Worm (Caenorhabditis elegans) whole organism, late embryonic: ENCODE results near the gene H06I04.3.

ENCODE experiments used
- F13H6.1 ChIP-seq: sonication (generic microtip); optimal IDR thresholded peaks from 2 replicates; lab custom pipeline; 2016; ENCODE audit warnings: missing genetic modification characterization, missing compliant biosample characterization
- T23F11.4 ChIP-seq: fragments of 200-800 bp; sonication (Bioruptor generic); optimal IDR thresholded peaks from 2 replicates; lab custom pipeline; 2018; ENCODE audit warnings: mild to moderate bottlenecking, missing genetic modification characterization, missing compliant biosample characterization
- ahr-1 ChIP-seq: sonication (generic microtip); optimal IDR thresholded peaks from 2 replicates; lab custom pipeline; 2016; ENCODE audit warnings: missing genetic modification characterization, missing compliant biosample characterization
- ceh-18 ChIP-seq: sonication (generic microtip); optimal IDR thresholded peaks from 2 replicates; lab custom pipeline; 2016; ENCODE audit warnings: missing genetic modification characterization, missing compliant biosample characterization
- ceh-19 ChIP-seq: fragments of 200-800 bp; sonication (Bioruptor generic); optimal IDR thresholded peaks from 2 replicates; lab custom pipeline; 2018; ENCODE audit warnings: mild to moderate bottlenecking, missing genetic modification characterization, missing compliant biosample characterization
- ceh-22 ChIP-seq: sonication (generic microtip); optimal IDR thresholded peaks from 2 replicates; lab custom pipeline; 2017; ENCODE audit warnings: missing biosample characterization, missing genetic modification characterization
- ceh-30 ChIP-seq: fragments of 150-350 bp; optimal IDR thresholded peaks from 2 replicates; lab custom pipeline; 2014; ENCODE audit warnings: missing biosample characterization, missing genetic modification characterization
- ceh-6 ChIP-seq: fragments of 200-800 bp; sonication (Bioruptor generic); optimal IDR thresholded peaks from 2 replicates; lab custom pipeline; 2018; ENCODE audit warnings: mild to moderate bottlenecking, missing genetic modification characterization, missing compliant biosample characterization
- elt-2 ChIP-seq: sonication (generic microtip); optimal IDR thresholded peaks from 2 replicates; lab custom pipeline; 2016; ENCODE audit warnings: missing genetic modification reagents, missing genetic modification characterization, missing compliant biosample characterization
- elt-4 ChIP-seq: sonication (generic microtip); optimal IDR thresholded peaks from 2 replicates; lab custom pipeline; 2016; ENCODE audit warnings: missing genetic modification characterization, missing compliant biosample characterization
- ets-4 ChIP-seq: sonication (generic microtip); optimal IDR thresholded peaks from 2 replicates; lab custom pipeline; 2016; ENCODE audit warnings: missing genetic modification characterization, missing compliant biosample characterization
- fax-1 ChIP-seq: sonication (generic microtip); optimal IDR thresholded peaks from 2 replicates; lab custom pipeline; 2016; ENCODE audit warnings: missing genotype, missing genetic modification characterization, missing compliant biosample characterization
- fkh-10 ChIP-seq: fragments of 150-350 bp; optimal IDR thresholded peaks from 2 replicates; lab custom pipeline; 2014; ENCODE audit warnings: missing biosample characterization, missing genetic modification reagents, missing genetic modification characterization
- fkh-6 ChIP-seq: sonication (generic microtip); optimal IDR thresholded peaks from 2 replicates; lab custom pipeline; 2016; ENCODE audit warnings: missing genetic modification characterization, missing compliant biosample characterization
- hlh-13 ChIP-seq: fragments of 200-800 bp; sonication (Bioruptor generic); optimal IDR thresholded peaks from 2 replicates; lab custom pipeline; 2018; ENCODE audit warnings: mild to moderate bottlenecking, missing genetic modification characterization, missing compliant biosample characterization
- hlh-15 ChIP-seq: sonication (generic microtip); optimal IDR thresholded peaks from 2 replicates; lab custom pipeline; 2016; ENCODE audit warnings: missing genetic modification characterization, missing compliant biosample characterization
- hlh-30 ChIP-seq: sonication (generic microtip); optimal IDR thresholded peaks from 2 replicates; lab custom pipeline; 2017; ENCODE audit warnings: antibody characterized with exemption, missing genetic modification characterization, missing compliant biosample characterization; ENCODE audit not compliant: insufficient read depth
- lim-6 ChIP-seq: sonication (generic microtip); optimal IDR thresholded peaks from 2 replicates; lab custom pipeline; 2016; ENCODE audit warnings: missing genetic modification characterization, missing compliant biosample characterization
- madf-2 ChIP-seq: sonication (generic microtip); optimal IDR thresholded peaks from 2 replicates; lab custom pipeline; 2017; ENCODE audit warnings: missing genetic modification characterization, missing compliant biosample characterization
- nfya-1 ChIP-seq: sonication (generic microtip); optimal IDR thresholded peaks from 2 replicates; lab custom pipeline; 2017; ENCODE audit warnings: missing genetic modification characterization, mild to moderate bottlenecking, missing compliant biosample characterization, antibody characterized with exemption, moderate library complexity
- nhr-232 ChIP-seq: sonication (generic microtip); optimal IDR thresholded peaks from 2 replicates; lab custom pipeline; 2016; ENCODE audit warnings: missing genetic modification characterization, missing compliant biosample characterization
- npax-4 ChIP-seq: sonication (generic microtip); optimal IDR thresholded peaks from 2 replicates; lab custom pipeline; 2016; ENCODE audit warnings: missing genetic modification characterization, missing compliant biosample characterization
- odd-2 ChIP-seq: sonication (generic microtip); optimal IDR thresholded peaks from 2 replicates; lab custom pipeline; 2017; ENCODE audit warnings: antibody characterized with exemption, mild to moderate bottlenecking, missing genetic modification characterization, missing compliant biosample characterization
- pat-9 ChIP-seq: fragments of 200-800 bp; sonication (Bioruptor generic); optimal IDR thresholded peaks from 2 replicates; lab custom pipeline; 2018; ENCODE audit warnings: mild to moderate bottlenecking, missing genetic modification characterization, moderate library complexity, missing compliant biosample characterization
- pax-1 ChIP-seq: fragments of 150-350 bp; optimal IDR thresholded peaks from 2 replicates; lab custom pipeline; 2014; ENCODE audit warnings: missing biosample characterization, missing genetic modification characterization
- pha-2 ChIP-seq: sonication (generic microtip); optimal IDR thresholded peaks from 2 replicates; lab custom pipeline; 2017; ENCODE audit warnings: mild to moderate bottlenecking, missing genetic modification characterization, missing compliant biosample characterization
- pqm-1 ChIP-seq: sonication (generic microtip); optimal IDR thresholded peaks from 2 replicates; lab custom pipeline; 2016; ENCODE audit warnings: missing genetic modification characterization, missing compliant biosample characterization
- pros-1 ChIP-seq: fragments of 150-350 bp; optimal IDR thresholded peaks from 2 replicates; lab custom pipeline; 2014; ENCODE audit warnings: missing biosample characterization, missing genetic modification reagents, missing genetic modification characterization
- ref-2 ChIP-seq: sonication (generic microtip); optimal IDR thresholded peaks from 2 replicates; lab custom pipeline; 2016; ENCODE audit warnings: missing genetic modification characterization, missing compliant biosample characterization
- sox-4 ChIP-seq: sonication (generic microtip); optimal IDR thresholded peaks from 2 replicates; lab custom pipeline; 2017; ENCODE audit warnings: mild to moderate bottlenecking, missing genetic modification characterization, inconsistent platforms, missing compliant biosample characterization
- tbx-2 ChIP-seq: sonication (generic microtip); optimal IDR thresholded peaks from 2 replicates; lab custom pipeline; 2016; ENCODE audit warnings: missing genetic modification characterization, missing compliant biosample characterization
- unc-3 ChIP-seq, 2 experiments: fragments of 200-800 bp in 1 of 2; sonication (Bioruptor generic) in 1 of 2; sonication (generic microtip) in 1 of 2; conservative IDR thresholded peaks in 1 of 2; optimal IDR thresholded peaks in 1 of 2; 2 replicates each; pipeline versions ENCODE4 v1.3.6 to Lab custom; 2016 to 2022; ENCODE audit warnings: missing compliant biosample characterization in 2 of 2, missing genetic modification characterization in 2 of 2, missing genetic modification reagents in 1 of 2
- unc-86 ChIP-seq: sonication (generic microtip); optimal IDR thresholded peaks from 2 replicates; lab custom pipeline; 2016; ENCODE audit warnings: missing genetic modification characterization, missing compliant biosample characterization
- zip-5 ChIP-seq: sonication (generic microtip); optimal IDR thresholded peaks from 2 replicates; lab custom pipeline; 2016; ENCODE audit warnings: missing genetic modification characterization, missing compliant biosample characterization

Gene H06I04.3

ce11 chrIII:3063084-3063483 is 7.2 kb upstream of the H06I04.3 start:
- no peak for TF ChIP-seq sox-4 (tag; lab: Kevin White, UChicago)
- TF ChIP-seq zip-5 (tag; lab: Kevin White, UChicago), result no peak
- no peak for TF ChIP-seq ref-2
- TF ChIP-seq pat-9 (tag; lab: Kevin White, UChicago), result no peak
- TF ChIP-seq pros-1 (tag; lab: Kevin White, UChicago), result no peak

DNA sequence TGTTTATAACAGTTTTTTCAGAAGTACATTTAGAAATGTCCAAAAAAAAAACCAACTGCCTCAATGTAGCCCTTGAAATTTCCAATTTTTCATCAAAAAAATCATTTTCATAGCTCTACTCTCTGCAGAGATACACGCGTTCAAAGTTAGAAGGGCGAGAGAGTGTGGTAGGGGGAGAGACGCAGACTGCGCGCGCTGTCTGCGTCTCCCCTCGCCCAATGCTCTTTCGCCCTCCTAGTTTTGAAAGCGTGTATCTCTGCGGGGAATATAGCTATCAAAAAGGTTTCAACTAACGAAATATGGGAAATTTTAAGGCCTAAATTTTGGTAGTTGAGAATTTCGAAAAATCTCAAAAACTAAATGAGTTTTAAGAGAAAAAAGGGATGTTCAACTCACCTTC is 6.8 kb upstream of the H06I04.3 start:
- no peak for TF ChIP-seq pha-2 (tag; lab: Kevin White, UChicago)
- no peak for TF ChIP-seq ceh-30 (tag; lab: Kevin White, UChicago)
- TF ChIP-seq npax-4 (tag; lab: Kevin White, UChicago), result no peak
- no peak for TF ChIP-seq lim-6 (tag; lab: Kevin White, UChicago)
- no peak for TF ChIP-seq ceh-6 (GFP tag; lab: Kevin White, UChicago)
- TF ChIP-seq fkh-10 (GFP tag; lab: Kevin White, UChicago), result no peak
- TF ChIP-seq ceh-19, result no peak
- TF ChIP-seq hlh-15 (tag; lab: Kevin White, UChicago), result no peak
- no peak for TF ChIP-seq ahr-1
- TF ChIP-seq fax-1 (tag; lab: Kevin White, UChicago), result no peak

- TF ChIP-seq pqm-1 (no peak), hlh-15 (tag; lab: Kevin White, UChicago) (no peak), pha-2 (tag; lab: Kevin White, UChicago) (no peak), fkh-6 (tag; lab: Kevin White, UChicago) (no peak), nhr-232 (tag; lab: Kevin White, UChicago) (no peak), ceh-22 (tag; lab: Kevin White, UChicago) (no peak), pax-1 (tag; lab: Kevin White, UChicago) (no peak), elt-4 (tag; lab: Kevin White, UChicago) (no peak), pros-1 (tag; lab: Kevin White, UChicago) (no peak), unc-3 (GFP tag; conservative IDR thresholded peaks at IDR 0.05; lab: Robert Waterston, UW) (no peak), unc-3 (tag; optimal IDR thresholded peaks at IDR 0.05; lab: Kevin White, UChicago) (no peak), hlh-30 (tag; lab: Kevin White, UChicago) (no peak), zip-5 (tag; lab: Kevin White, UChicago) (no peak)
These were observed 6.3 kb upstream of the H06I04.3 start, which contains the start of gene H06I04.6 for ce11 chrIII:3063999-3064398. TSS of gene H06I04.6 (minus strand) at chrIII:3064343.

ce11 chrIII:3064566-3064965 is 5.8 kb upstream of the H06I04.3 start:
- TF ChIP-seq madf-2 (tag; lab: Kevin White, UChicago) (no peak), odd-2 (tag; lab: Kevin White, UChicago) (no peak), ets-4 (no peak), npax-4 (tag; lab: Kevin White, UChicago) (no peak), pha-2 (tag; lab: Kevin White, UChicago) (no peak), elt-2 (tag; lab: Kevin White, UChicago) (no peak), nfya-1 (tag; lab: Kevin White, UChicago) (no peak), tbx-2 (tag; lab: Kevin White, UChicago) (no peak), fkh-10 (GFP tag; lab: Kevin White, UChicago) (no peak), F13H6.1 (tag; lab: Kevin White, UChicago) (no peak)

DNA sequence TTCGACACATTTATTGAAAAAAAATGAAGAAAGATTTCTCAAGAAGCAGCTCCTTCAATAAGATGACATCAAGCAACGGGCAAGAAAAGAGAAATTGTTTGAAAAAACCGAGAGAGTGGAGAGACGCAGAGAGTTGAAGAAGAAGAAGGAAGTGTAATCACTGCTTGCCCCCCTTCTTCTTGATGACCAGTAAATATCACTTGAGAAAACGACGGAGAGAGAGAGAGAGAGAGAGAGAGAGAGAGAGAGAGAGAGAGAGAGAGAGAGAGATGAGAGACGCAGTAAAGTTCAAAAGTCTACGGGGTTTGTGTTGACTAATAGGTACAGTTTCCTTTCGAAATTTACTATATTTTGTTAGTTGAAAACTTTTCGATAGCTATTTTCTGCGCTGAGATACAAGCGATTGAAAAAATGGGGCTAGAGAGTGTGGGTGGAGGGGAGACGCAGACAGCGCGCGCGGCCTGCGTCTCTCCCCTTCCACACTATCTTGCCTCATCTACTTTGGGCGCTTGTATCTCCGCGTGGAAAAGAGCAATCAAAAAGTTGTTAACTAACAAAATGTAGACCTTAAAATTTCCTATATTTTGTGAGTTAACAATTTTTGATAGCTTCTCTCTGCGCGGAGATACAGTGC is 4.3 kb upstream of the H06I04.3 start:
- peak; percentile 9 for TF ChIP-seq T23F11.4 (GFP tag; lab: Kevin White, UChicago)
- no peak for TF ChIP-seq hlh-13 (GFP tag; lab: Kevin White, UChicago)
- TF ChIP-seq unc-86 (tag; lab: Kevin White, UChicago), result no peak
- TF ChIP-seq nfya-1 (tag; lab: Kevin White, UChicago), result peak; percentile 9
- TF ChIP-seq elt-2 (tag; lab: Kevin White, UChicago), result peak; percentile 4
- TF ChIP-seq pat-9 (tag; lab: Kevin White, UChicago), result peak; percentile 14
- TF ChIP-seq ceh-18 (tag; lab: Kevin White, UChicago), result peak; percentile 66
- TF ChIP-seq fkh-6 (tag; lab: Kevin White, UChicago), result no peak
